1 fruit fly cellular context compared by ENCODE assay signal in the genomic region with DNA sequence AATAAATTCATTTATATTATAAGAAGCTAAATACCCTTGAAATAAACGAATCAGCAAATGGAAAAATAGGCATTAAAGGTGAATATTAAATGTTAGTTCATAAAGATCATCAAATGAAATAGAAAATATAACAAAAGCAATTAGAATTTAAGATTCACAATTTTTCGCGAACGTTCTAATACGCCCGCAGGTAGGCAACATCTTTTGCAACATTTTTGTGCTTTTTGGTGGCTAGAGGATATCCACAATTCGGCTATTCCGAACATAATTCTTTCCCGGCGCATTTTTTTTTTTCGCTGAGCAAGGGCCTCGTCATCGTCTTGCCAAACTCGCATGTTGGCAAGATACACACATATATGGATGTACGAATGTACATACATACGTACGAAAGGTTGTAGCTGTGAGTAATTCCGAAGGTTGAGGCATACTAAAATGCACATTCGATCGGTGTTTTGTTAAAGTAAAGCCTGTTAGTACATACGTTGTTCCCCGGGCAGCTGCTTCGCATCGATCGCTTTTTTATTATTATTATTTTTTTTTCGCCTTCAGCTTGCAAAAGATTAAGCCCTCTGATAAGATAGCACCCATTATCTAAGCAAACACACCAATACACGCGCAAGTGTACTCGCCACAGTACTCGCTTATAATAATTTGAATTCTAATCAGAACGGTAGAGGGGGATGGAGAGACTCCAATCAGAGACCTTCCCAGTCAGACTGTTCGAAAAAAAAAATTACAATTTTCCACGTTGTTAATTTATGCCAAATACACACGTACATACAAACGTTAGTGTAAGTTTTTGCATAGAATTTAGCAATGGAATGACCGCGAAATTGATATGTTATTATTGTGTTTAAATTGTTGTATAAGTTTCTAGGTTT.
TF ChIP-seq lines count a peak whose summit lies in the region.

No protein-coding gene starts in this region.

TF ChIP-seq in whole organism, embryonic, 481 proteins besides CTCF, POLR2A, EP300 and RAD21 (continued from another document and continues in another):
- TF ChIP-seq crc (GFP tag; optimal IDR thresholded peaks at IDR 0.05; lab: Kevin White, UChicago), result no peak
- TF ChIP-seq sisA (GFP tag; IDR thresholded peaks at IDR 0.05; lab: Robert Waterston, UW), result no peak
- TF ChIP-seq CG2120 (GFP tag; optimal IDR thresholded peaks at IDR 0.05; lab: Kevin White, UChicago), result peak; percentile 64
- TF ChIP-seq fru (optimal IDR thresholded peaks at IDR 0.05; lab: Kevin White, UChicago), result no peak
- TF ChIP-seq wor (GFP tag; IDR thresholded peaks at IDR 0.05; lab: Robert Waterston, UW), result no peak
- no peak for TF ChIP-seq twi (tag; optimal IDR thresholded peaks at IDR 0.05; lab: Kevin White, UChicago)
- no peak for TF ChIP-seq B-H1 (GFP tag; IDR thresholded peaks at IDR 0.05; lab: Robert Waterston, UW)
- TF ChIP-seq hb (GFP tag; IDR thresholded peaks at IDR 0.05; lab: Robert Waterston, UW; ENCODE audit: partially characterized antibody), result no peak
- no peak for TF ChIP-seq ham (GFP tag; IDR thresholded peaks at IDR 0.05; lab: Robert Waterston, UW)
- no peak for TF ChIP-seq CG13287 (GFP tag; IDR thresholded peaks at IDR 0.05; lab: Robert Waterston, UW; ENCODE audit: partially characterized antibody)
- no peak for TF ChIP-seq CG9609 (GFP tag; optimal IDR thresholded peaks at IDR 0.05; lab: Kevin White, UChicago)
- TF ChIP-seq az2 (GFP tag; optimal IDR thresholded peaks at IDR 0.05; lab: Kevin White, UChicago), result no peak
- no peak for TF ChIP-seq CG7745 (tag; optimal IDR thresholded peaks at IDR 0.05; lab: Kevin White, UChicago)
- no peak for TF ChIP-seq Hr39 (optimal IDR thresholded peaks at IDR 0.05; lab: Kevin White, UChicago)
- TF ChIP-seq ranshi (GFP tag; IDR thresholded peaks at IDR 0.05; lab: Robert Waterston, UW), result no peak
- TF ChIP-seq p53 (GFP tag; optimal IDR thresholded peaks at IDR 0.05; lab: Kevin White, UChicago), result no peak
- TF ChIP-seq pum (GFP tag; optimal IDR thresholded peaks at IDR 0.05; lab: Kevin White, UChicago), result no peak
- no peak for TF ChIP-seq corto (GFP tag; optimal IDR thresholded peaks at IDR 0.05; lab: Kevin White, UChicago)
- TF ChIP-seq CG30403 (GFP tag; optimal IDR thresholded peaks at IDR 0.05; lab: Kevin White, UChicago), result peak; percentile 20
- peak; percentile 51 for TF ChIP-seq Dip3 (GFP tag; optimal IDR thresholded peaks at IDR 0.05; lab: Kevin White, UChicago)
- peak; percentile 56 for TF ChIP-seq lilli (GFP tag; optimal IDR thresholded peaks at IDR 0.05; lab: Kevin White, UChicago)
- no peak for TF ChIP-seq onecut (GFP tag; IDR thresholded peaks at IDR 0.05; lab: Robert Waterston, UW)
- TF ChIP-seq lmd (GFP tag; IDR thresholded peaks at IDR 0.05; lab: Robert Waterston, UW), result no peak; the same call in 1 of the 2 replicates
- no peak for TF ChIP-seq ci (GFP tag; IDR thresholded peaks at IDR 0.05; lab: Robert Waterston, UW)
- TF ChIP-seq ind (GFP tag; optimal IDR thresholded peaks at IDR 0.05; lab: Kevin White, UChicago), result peak; percentile 14
- TF ChIP-seq grau (tag; optimal IDR thresholded peaks at IDR 0.05; lab: Kevin White, UChicago), result peak; percentile 45
- peak; percentile 0 for TF ChIP-seq pho (GFP tag; optimal IDR thresholded peaks at IDR 0.05; lab: Kevin White, UChicago)
- TF ChIP-seq CG11398 (GFP tag; optimal IDR thresholded peaks at IDR 0.05; lab: Kevin White, UChicago), result no peak
- TF ChIP-seq Ada2b (GFP tag; IDR thresholded peaks at IDR 0.05; lab: Robert Waterston, UW), result 0 out of 2 replicates have a peak, but pooled peaks have one; percentile 7
- no peak for TF ChIP-seq jigr1 (GFP tag; IDR thresholded peaks at IDR 0.05; lab: Robert Waterston, UW)
- no peak for TF ChIP-seq odd (GFP tag; optimal IDR thresholded peaks at IDR 0.05; lab: Kevin White, UChicago)
- TF ChIP-seq schlank (tag; optimal IDR thresholded peaks at IDR 0.05; lab: Kevin White, UChicago), result peak; percentile 14
- peak; percentile 16 for TF ChIP-seq unpg (GFP tag; optimal IDR thresholded peaks at IDR 0.05; lab: Kevin White, UChicago)
- TF ChIP-seq ro (GFP tag; IDR thresholded peaks at IDR 0.05; lab: Robert Waterston, UW), result no peak
- no peak for TF ChIP-seq CG14667 (GFP tag; IDR thresholded peaks at IDR 0.05; lab: Robert Waterston, UW)
- TF ChIP-seq pnt (GFP tag; optimal IDR thresholded peaks at IDR 0.05; lab: Kevin White, UChicago), result no peak
- TF ChIP-seq mld (GFP tag; IDR thresholded peaks at IDR 0.05; lab: Robert Waterston, UW; ENCODE audit: partially characterized antibody), result no peak
- no peak for TF ChIP-seq Drgx (GFP tag; IDR thresholded peaks at IDR 0.05; lab: Robert Waterston, UW)
- TF ChIP-seq bcd (GFP tag; optimal IDR thresholded peaks at IDR 0.05; lab: Kevin White, UChicago), result peak; percentile 28
- TF ChIP-seq CG3407 (GFP tag; optimal IDR thresholded peaks at IDR 0.05; lab: Kevin White, UChicago), result no peak
- TF ChIP-seq Lpt (GFP tag; optimal IDR thresholded peaks at IDR 0.05; lab: Kevin White, UChicago), result no peak
- no peak for TF ChIP-seq ap (GFP tag; IDR thresholded peaks at IDR 0.05; lab: Robert Waterston, UW)
- TF ChIP-seq CG7928 (GFP tag; optimal IDR thresholded peaks at IDR 0.05; lab: Kevin White, UChicago), result no peak
- no peak for TF ChIP-seq Bgb (GFP tag; IDR thresholded peaks at IDR 0.05; lab: Robert Waterston, UW; ENCODE audit: partially characterized antibody)
- TF ChIP-seq CG13624 (GFP tag; optimal IDR thresholded peaks at IDR 0.05; lab: Kevin White, UChicago), result no peak
- TF ChIP-seq tin (GFP tag; optimal IDR thresholded peaks at IDR 0.05; lab: Kevin White, UChicago), result no peak
- peak; percentile 33 for TF ChIP-seq CG9727 (GFP tag; optimal IDR thresholded peaks at IDR 0.05; lab: Kevin White, UChicago)
- TF ChIP-seq Side (GFP tag; optimal IDR thresholded peaks at IDR 0.05; lab: Kevin White, UChicago), result peak; percentile 1
- no peak for TF ChIP-seq CG3995 (GFP tag; optimal IDR thresholded peaks at IDR 0.05; lab: Kevin White, UChicago)
- no peak for TF ChIP-seq CG17328 (GFP tag; IDR thresholded peaks at IDR 0.05; lab: Robert Waterston, UW)
- no peak for TF ChIP-seq CG12299 (tag; optimal IDR thresholded peaks at IDR 0.05; lab: Kevin White, UChicago)
- no peak for TF ChIP-seq en (GFP tag; optimal IDR thresholded peaks at IDR 0.05; lab: Kevin White, UChicago)
- TF ChIP-seq Asciz (GFP tag; optimal IDR thresholded peaks at IDR 0.05; lab: Kevin White, UChicago), result no peak
- peak; percentile 86 for TF ChIP-seq Med (GFP tag; lab: Kevin White, UChicago)
- peak in 1 of 2 experiments; percentile 11 for TF ChIP-seq Hr51 (GFP tag; optimal IDR thresholded peaks at IDR 0.05; lab: Kevin White, UChicago)
- TF ChIP-seq Bdp1 (GFP tag; optimal IDR thresholded peaks at IDR 0.05; lab: Kevin White, UChicago), result no peak
- no peak for TF ChIP-seq CG16863 (GFP tag; optimal IDR thresholded peaks at IDR 0.05; lab: Kevin White, UChicago)
- no peak for TF ChIP-seq CG14710 (tag; optimal IDR thresholded peaks at IDR 0.05; lab: Kevin White, UChicago)
- TF ChIP-seq h (optimal IDR thresholded peaks at IDR 0.05; lab: Kevin White, UChicago), result no peak
- peak; percentile 42; the same call in 1 of the 2 replicates for TF ChIP-seq CG32532 (GFP tag; IDR thresholded peaks at IDR 0.05; lab: Robert Waterston, UW)
- peak; percentile 40; the same call in 1 of the 2 replicates for TF ChIP-seq CG9932 (GFP tag; IDR thresholded peaks at IDR 0.05; lab: Robert Waterston, UW)
- TF ChIP-seq usp (GFP tag; optimal IDR thresholded peaks at IDR 0.05; lab: Kevin White, UChicago), result no peak
- TF ChIP-seq CG10654 (GFP tag; optimal IDR thresholded peaks at IDR 0.05; lab: Kevin White, UChicago), result no peak
- peak; percentile 4 for TF ChIP-seq HHEX (GFP tag; optimal IDR thresholded peaks at IDR 0.05; lab: Kevin White, UChicago)
- TF ChIP-seq Meics (GFP tag; optimal IDR thresholded peaks at IDR 0.05; lab: Kevin White, UChicago), result peak; percentile 63
- no peak for TF ChIP-seq peb (GFP tag; IDR thresholded peaks at IDR 0.05; lab: Robert Waterston, UW)
- peak; percentile 1 for TF ChIP-seq CG12391 (tag; optimal IDR thresholded peaks at IDR 0.05; lab: Kevin White, UChicago)
- TF ChIP-seq CG12744 (GFP tag; optimal IDR thresholded peaks at IDR 0.05; lab: Kevin White, UChicago), result no peak
- TF ChIP-seq CG42726 (GFP tag; IDR thresholded peaks at IDR 0.05; lab: Robert Waterston, UW; ENCODE audit: partially characterized antibody), result no peak
- TF ChIP-seq Ets65A (GFP tag; lab: Kevin White, UChicago), result peak; percentile 49
- no peak for TF ChIP-seq chn (GFP tag; optimal IDR thresholded peaks at IDR 0.05; lab: Kevin White, UChicago)
- TF ChIP-seq NfI (GFP tag; optimal IDR thresholded peaks at IDR 0.05; lab: Kevin White, UChicago), result no peak
- TF ChIP-seq CG3281 (GFP tag; optimal IDR thresholded peaks at IDR 0.05; lab: Kevin White, UChicago), result peak; percentile 38
- no peak for TF ChIP-seq CG2712 (tag; optimal IDR thresholded peaks at IDR 0.05; lab: Kevin White, UChicago)
- no peak for TF ChIP-seq CG4404 (GFP tag; IDR thresholded peaks at IDR 0.05; lab: Robert Waterston, UW)
- no peak for TF ChIP-seq hkb (optimal IDR thresholded peaks at IDR 0.05; lab: Kevin White, UChicago)
- TF ChIP-seq hkb (GFP tag; IDR thresholded peaks at IDR 0.05; lab: Robert Waterston, UW), result no peak
- no peak for TF ChIP-seq knrl (GFP tag; IDR thresholded peaks at IDR 0.05; lab: Robert Waterston, UW; ENCODE audit: partially characterized antibody)
- no peak for TF ChIP-seq CG13775 (GFP tag; optimal IDR thresholded peaks at IDR 0.05; lab: Kevin White, UChicago)
- TF ChIP-seq Ravus (GFP tag; IDR thresholded peaks at IDR 0.05; lab: Robert Waterston, UW), result no peak
- no peak for TF ChIP-seq Optix (GFP tag; IDR thresholded peaks at IDR 0.05; lab: Robert Waterston, UW)
- TF ChIP-seq BEAF-32 (GFP tag; optimal IDR thresholded peaks at IDR 0.05; lab: Kevin White, UChicago), result no peak
- TF ChIP-seq slou (GFP tag; optimal IDR thresholded peaks at IDR 0.05; lab: Kevin White, UChicago), result no peak
- TF ChIP-seq CG11456 (GFP tag; IDR thresholded peaks at IDR 0.05; lab: Robert Waterston, UW), result no peak
- TF ChIP-seq phol (tag; optimal IDR thresholded peaks at IDR 0.05; lab: Kevin White, UChicago), result no peak
- no peak for TF ChIP-seq CG8290 (GFP tag; optimal IDR thresholded peaks at IDR 0.05; lab: Kevin White, UChicago)
- peak in 1 of 2 experiments; percentile 38 for TF ChIP-seq CG8290 (tag; optimal IDR thresholded peaks at IDR 0.05; lab: Kevin White, UChicago)
- TF ChIP-seq CG12155 (GFP tag; optimal IDR thresholded peaks at IDR 0.05; lab: Kevin White, UChicago), result peak; percentile 24
- TF ChIP-seq CG6254 (GFP tag; optimal IDR thresholded peaks at IDR 0.05; lab: Kevin White, UChicago), result no peak
- peak; percentile 7 for TF ChIP-seq Usf (GFP tag; optimal IDR thresholded peaks at IDR 0.05; lab: Kevin White, UChicago)
- TF ChIP-seq CG1602 (GFP tag; optimal IDR thresholded peaks at IDR 0.05; lab: Kevin White, UChicago), result no peak
- no peak for TF ChIP-seq CG11560 (tag; IDR thresholded peaks at IDR 0.05; lab: Robert Waterston, UW)
- no peak for TF ChIP-seq sna (GFP tag; IDR thresholded peaks at IDR 0.05; lab: Robert Waterston, UW; ENCODE audit: partially characterized antibody)
- TF ChIP-seq Sox100B (GFP tag; optimal IDR thresholded peaks at IDR 0.05; lab: Kevin White, UChicago), result no peak
- TF ChIP-seq E2f1 (GFP tag; IDR thresholded peaks at IDR 0.05; lab: Robert Waterston, UW), result no peak
- TF ChIP-seq sima (GFP tag; optimal IDR thresholded peaks at IDR 0.05; lab: Kevin White, UChicago), result no peak
- no peak for TF ChIP-seq Sox102F (GFP tag; optimal IDR thresholded peaks at IDR 0.05; lab: Kevin White, UChicago)
- TF ChIP-seq fd96Cb (tag; optimal IDR thresholded peaks at IDR 0.05; lab: Kevin White, UChicago), result no peak
- no peak for TF ChIP-seq CG4820 (GFP tag; optimal IDR thresholded peaks at IDR 0.05; lab: Kevin White, UChicago)
- no peak for TF ChIP-seq CG4707 (GFP tag; optimal IDR thresholded peaks at IDR 0.05; lab: Kevin White, UChicago)
- TF ChIP-seq CG15073 (GFP tag; optimal IDR thresholded peaks at IDR 0.05; lab: Kevin White, UChicago), result no peak
- peak; percentile 21; the same call in 1 of the 2 replicates for TF ChIP-seq al (GFP tag; IDR thresholded peaks at IDR 0.05; lab: Robert Waterston, UW)
- no peak for TF ChIP-seq HmgD (GFP tag; optimal IDR thresholded peaks at IDR 0.05; lab: Kevin White, UChicago)
- TF ChIP-seq CG13296 (GFP tag; optimal IDR thresholded peaks at IDR 0.05; lab: Kevin White, UChicago), result no peak
- TF ChIP-seq Aef1 (GFP tag; IDR thresholded peaks at IDR 0.05; lab: Robert Waterston, UW), result peak; percentile 41; the same call in 2 of the 3 replicates
- TF ChIP-seq CG6854 (GFP tag; optimal IDR thresholded peaks at IDR 0.05; lab: Kevin White, UChicago), result no peak
- peak; percentile 2 for TF ChIP-seq Fer3 (tag; optimal IDR thresholded peaks at IDR 0.05; lab: Kevin White, UChicago)
- no peak for TF ChIP-seq ems (GFP tag; optimal IDR thresholded peaks at IDR 0.05; lab: Kevin White, UChicago)
- TF ChIP-seq CG7556 (GFP tag; optimal IDR thresholded peaks at IDR 0.05; lab: Kevin White, UChicago), result peak; percentile 23
- no peak for TF ChIP-seq sc (optimal IDR thresholded peaks at IDR 0.05; lab: Kevin White, UChicago)
- no peak for TF ChIP-seq sc (GFP tag; optimal IDR thresholded peaks at IDR 0.05; lab: Kevin White, UChicago)
- TF ChIP-seq CG17912 (GFP tag; optimal IDR thresholded peaks at IDR 0.05; lab: Kevin White, UChicago), result no peak
- TF ChIP-seq CG10209 (GFP tag; optimal IDR thresholded peaks at IDR 0.05; lab: Kevin White, UChicago), result no peak
- TF ChIP-seq sug (tag; optimal IDR thresholded peaks at IDR 0.05; lab: Kevin White, UChicago), result peak; percentile 34
- peak; percentile 25 for TF ChIP-seq Antp (GFP tag; optimal IDR thresholded peaks at IDR 0.05; lab: Kevin White, UChicago)
- TF ChIP-seq ttk (GFP tag; IDR thresholded peaks at IDR 0.05; lab: Robert Waterston, UW), result no peak
- TF ChIP-seq emc (GFP tag; optimal IDR thresholded peaks at IDR 0.05; lab: Kevin White, UChicago), result no peak
- no peak for TF ChIP-seq CG12219 (GFP tag; optimal IDR thresholded peaks at IDR 0.05; lab: Kevin White, UChicago)
- TF ChIP-seq hth (optimal IDR thresholded peaks at IDR 0.05; lab: Kevin White, UChicago), result no peak
- TF ChIP-seq PHDP (tag; optimal IDR thresholded peaks at IDR 0.05; lab: Kevin White, UChicago), result peak; percentile 22
- TF ChIP-seq CG7372 (GFP tag; IDR thresholded peaks at IDR 0.05; lab: Robert Waterston, UW), result no peak
- TF ChIP-seq pb (GFP tag; optimal IDR thresholded peaks at IDR 0.05; lab: Kevin White, UChicago), result no peak
- TF ChIP-seq CG12942 (GFP tag; optimal IDR thresholded peaks at IDR 0.05; lab: Kevin White, UChicago), result no peak
- TF ChIP-seq GATAe (GFP tag; conservative IDR thresholded peaks at IDR 0.05; lab: Robert Waterston, UW), result peak; percentile 24; the same call in 1 of the 2 replicates
- peak; percentile 44; the same call in 1 of the 3 replicates for TF ChIP-seq dysf (GFP tag; IDR thresholded peaks at IDR 0.05; lab: Robert Waterston, UW)
- no peak for TF ChIP-seq nom (GFP tag; optimal IDR thresholded peaks at IDR 0.05; lab: Kevin White, UChicago)
